Worm (Caenorhabditis elegans): Measurements from ENCODE around the gene ceeh-1.

Gene ceeh-1

DNA sequence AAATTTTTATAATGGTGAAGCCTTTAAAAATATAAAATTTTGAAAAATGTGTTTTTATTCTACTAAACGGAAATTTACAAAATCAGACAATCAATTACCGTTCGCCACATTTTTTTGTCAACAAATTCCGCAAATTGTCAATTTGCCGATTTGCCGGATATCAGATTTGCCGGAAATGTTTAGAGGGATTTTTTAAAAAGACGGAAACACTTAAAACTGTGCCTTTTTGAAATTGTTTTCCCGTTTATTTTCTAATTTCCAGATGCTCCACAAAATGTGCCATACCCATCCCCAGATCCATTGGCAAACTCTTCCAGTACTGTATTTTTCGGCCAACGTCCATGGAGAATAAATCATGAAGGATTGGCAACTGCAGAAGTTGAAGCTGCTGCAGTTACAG, 34.6 kb downstream of the ceeh-1 start:
- TF ChIP-seq unc-62 (GFP tag; optimal IDR thresholded peaks at IDR 0.05) = no peak

DNA sequence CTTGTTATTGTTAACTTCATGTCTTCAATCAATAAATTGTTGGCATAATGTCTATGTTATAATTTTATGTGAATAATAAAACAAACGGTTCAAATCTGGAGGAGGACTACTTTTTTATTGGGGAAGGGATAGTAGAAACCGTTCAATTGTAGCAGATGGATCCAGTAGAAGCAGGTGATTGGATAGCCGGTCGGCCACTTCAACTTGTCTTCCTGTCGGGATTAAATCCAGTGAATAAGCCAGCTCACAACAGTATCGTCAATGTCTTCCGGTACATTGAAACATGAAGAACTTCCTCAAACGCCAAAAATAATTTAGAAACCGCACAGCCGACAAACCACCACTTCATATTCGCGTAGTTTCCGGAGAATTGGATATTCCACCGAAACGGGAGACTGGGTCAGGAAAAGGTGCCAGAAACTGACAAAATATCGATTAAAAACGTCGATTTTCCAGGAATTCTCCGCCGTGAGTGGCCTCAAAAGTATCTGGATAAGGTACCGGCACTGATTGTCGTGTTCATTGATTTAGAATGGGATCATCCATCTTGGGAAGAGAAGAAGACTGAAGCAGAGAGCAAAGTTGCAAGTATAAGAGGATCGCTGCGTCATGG, 37.0 kb downstream of the ceeh-1 start, which contains the start of gene trpp-11:
TSS of gene trpp-11 (plus strand) at position 153 of the 613 bp plus-strand sequence.
- no peak for TF ChIP-seq unc-62 (GFP tag; optimal IDR thresholded peaks at IDR 0.05)

DNA sequence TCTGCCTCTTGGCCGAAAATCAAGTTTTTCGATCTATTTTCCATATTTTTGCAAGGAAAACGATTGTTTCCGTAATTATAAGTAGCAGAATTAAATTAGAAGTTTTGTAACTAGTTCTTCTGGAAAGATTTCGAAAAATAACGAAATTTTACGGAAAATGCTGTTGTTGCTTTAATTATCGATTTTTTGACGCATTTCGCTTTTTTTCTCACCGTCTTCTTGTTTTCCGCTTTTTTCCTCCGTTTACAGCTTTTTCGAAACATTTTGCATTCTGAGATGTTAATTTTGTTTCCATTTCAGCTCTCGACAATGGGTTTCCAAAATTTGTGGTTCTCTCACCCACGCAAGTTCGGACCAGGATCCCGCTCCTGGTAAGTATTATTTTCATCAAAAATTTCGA, 38.1 kb downstream of the ceeh-1 start, which contains the start of gene rps-29:
TSS of gene rps-29 (plus strand) at position 301 of the 400 bp plus-strand sequence.
- TF ChIP-seq unc-62 (GFP tag; optimal IDR thresholded peaks at IDR 0.05) = no peak

DNA sequence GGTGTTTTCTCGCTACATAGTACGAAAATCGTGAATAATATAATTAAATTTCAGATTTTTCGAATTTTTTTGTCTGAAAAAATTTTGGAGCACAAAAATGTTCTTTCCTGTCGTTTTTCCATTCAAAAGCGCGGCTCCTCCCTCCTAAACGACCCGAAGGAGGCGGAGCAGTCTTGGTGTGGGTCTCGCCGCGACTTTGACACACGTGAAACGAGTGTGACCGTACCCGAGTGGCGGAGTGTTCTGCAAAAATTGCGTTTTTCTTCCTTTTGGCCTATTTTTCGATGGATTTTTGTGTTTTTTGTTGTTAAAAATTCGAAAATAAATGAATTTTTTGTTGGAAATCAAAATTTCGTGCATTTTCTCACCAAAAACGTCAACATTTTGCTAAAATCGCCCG, 38.5 kb downstream of the ceeh-1 start, which contains the start of gene snt-2:
TSS of gene snt-2 (minus strand) at position 139 of the 400 bp plus-strand sequence.
- TF ChIP-seq unc-62 (GFP tag; optimal IDR thresholded peaks at IDR 0.05) = no peak

DNA sequence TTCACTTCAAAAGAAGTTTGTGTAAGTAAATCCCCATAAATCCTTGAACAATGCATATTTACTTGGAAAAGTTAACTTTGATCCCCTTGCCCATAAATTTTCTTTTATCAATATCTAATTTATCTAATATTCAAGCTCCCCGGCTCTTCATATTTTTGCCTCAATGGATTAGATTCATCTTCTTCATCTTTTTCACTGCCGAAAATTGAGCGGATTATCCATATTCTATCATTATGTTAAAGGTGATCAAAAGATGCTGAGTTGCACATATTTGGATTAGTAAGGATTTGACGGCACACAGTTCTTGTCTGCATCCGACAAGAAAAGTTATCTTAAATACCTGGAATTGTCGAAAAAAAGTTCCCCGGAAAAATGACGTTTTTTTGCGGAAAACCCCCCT, 41.5 kb downstream of the ceeh-1 start:
- no peak for TF ChIP-seq unc-62 (GFP tag; optimal IDR thresholded peaks at IDR 0.05)

DNA sequence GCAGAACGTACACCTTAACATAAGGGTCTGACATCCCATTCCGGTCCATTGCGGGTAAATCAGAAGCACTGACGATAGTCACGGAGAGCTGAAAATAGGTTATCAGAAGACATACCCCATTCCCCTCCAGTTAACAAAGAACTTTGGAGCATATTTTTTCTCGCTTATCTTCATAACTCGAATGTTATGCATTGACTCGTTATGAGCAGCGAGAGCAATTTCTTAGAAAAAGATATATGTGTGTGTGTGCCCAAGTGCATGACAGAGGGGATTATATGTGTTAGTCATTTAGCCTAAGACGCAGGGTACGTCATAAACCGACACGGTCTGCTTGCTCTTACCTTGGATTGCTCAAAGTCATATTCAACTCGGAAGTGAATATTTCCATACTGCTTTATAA, 42.5 kb downstream of the ceeh-1 start:
- TF ChIP-seq unc-62 (GFP tag; optimal IDR thresholded peaks at IDR 0.05) = no peak

DNA sequence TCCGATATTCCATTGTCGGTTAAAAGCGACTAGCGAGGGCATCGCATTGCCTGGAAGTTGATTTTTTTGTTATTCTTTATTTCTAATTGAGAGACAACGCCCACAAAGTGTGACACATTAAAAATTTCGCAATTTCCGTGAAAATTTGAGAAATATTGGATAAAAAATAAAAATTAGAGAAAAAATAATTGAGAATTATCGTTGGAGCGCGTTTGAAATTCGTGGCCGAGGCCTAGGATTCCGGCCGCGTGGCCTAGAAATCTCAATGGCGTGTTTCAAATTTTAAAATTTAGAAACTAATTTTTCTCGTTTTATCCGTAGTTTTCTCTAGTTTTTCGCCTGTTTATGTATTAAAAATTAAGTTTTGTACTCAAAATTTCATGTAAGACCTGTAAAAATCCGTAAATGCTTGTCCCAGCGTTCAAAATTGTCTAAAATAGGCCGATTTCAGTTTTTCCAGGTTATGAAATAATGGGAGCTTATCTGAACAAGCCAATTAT, 48.8 kb downstream of the ceeh-1 start, which contains the start of the genes dagl-2 and ppm-1.G:
TSS of gene dagl-2 (minus strand) at position 52 of the 500 bp plus-strand sequence.
TSS of gene ppm-1.G (plus strand) at position 450 of the 500 bp plus-strand sequence.
- no peak for TF ChIP-seq unc-62 (GFP tag; optimal IDR thresholded peaks at IDR 0.05)

DNA sequence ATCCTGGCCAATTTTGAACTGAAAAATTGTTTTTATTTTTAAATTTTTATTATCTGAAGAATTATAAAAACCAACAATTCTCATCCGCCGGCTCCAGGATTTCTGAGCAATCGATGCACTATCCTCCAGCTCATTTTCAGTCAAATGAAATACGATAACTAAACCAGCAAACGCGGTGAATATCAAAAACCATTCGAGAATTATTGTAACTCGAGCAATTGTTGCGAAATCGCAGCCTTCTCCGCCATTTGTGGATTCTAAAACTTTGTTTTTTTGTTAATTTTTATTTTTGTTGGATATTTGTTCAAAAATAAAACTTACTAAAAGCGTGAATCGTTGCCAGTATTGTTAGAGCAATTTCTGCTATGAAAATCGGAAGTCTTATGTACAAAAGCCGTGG, 49.6 kb downstream of the ceeh-1 start:
- no peak for TF ChIP-seq unc-62 (GFP tag; optimal IDR thresholded peaks at IDR 0.05)

DNA sequence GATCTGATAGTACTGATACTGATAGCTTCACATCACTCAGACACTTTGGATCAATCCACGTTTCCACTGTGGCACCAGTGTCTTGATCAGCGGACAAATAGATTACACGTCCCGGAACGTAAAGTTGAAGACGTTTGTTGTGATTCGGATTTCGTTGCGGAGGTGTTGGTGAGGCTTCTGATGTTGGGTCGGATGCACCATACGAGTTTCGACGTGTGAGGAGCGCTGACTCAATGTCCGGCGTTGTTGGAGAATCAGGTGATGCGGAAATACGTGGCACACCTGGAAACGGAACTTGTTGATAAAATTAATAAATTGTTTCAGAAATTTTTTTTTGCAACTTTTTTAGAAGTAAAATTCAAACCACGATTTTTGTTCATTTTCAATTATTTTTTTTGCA, 53.3 kb downstream of the ceeh-1 start, which contains the start of gene alh-11:
TSS of gene alh-11 (minus strand) at position 101 of the 400 bp plus-strand sequence.
- TF ChIP-seq unc-62 (GFP tag; optimal IDR thresholded peaks at IDR 0.05) = no peak

Data from whole organism, dauer.